Fruit fly (Drosophila melanogaster): ENCODE data around the gene Ama.
A peak's percentile ranks its signal among the peaks of the same experiment; 100 is the strongest.

Gene Ama

dm6 chr3R:6791189-6791886, 28.9 kb downstream of the Ama start, which contains the start of gene Dfd (continued):
- peak; percentile 59 for TF ChIP-seq CG4424 (GFP tag; optimal IDR thresholded peaks at IDR 0.05)
- TF ChIP-seq ab (GFP tag; optimal IDR thresholded peaks at IDR 0.05): no peak
- no peak for TF ChIP-seq CG6272 (GFP tag; IDR thresholded peaks at IDR 0.05)
- TF ChIP-seq ham (GFP tag; IDR thresholded peaks at IDR 0.05): no peak
- TF ChIP-seq Rx (GFP tag; IDR thresholded peaks at IDR 0.05): no peak
- peak; percentile 13 for TF ChIP-seq CG2875 (GFP tag; optimal IDR thresholded peaks at IDR 0.05)
- no peak for TF ChIP-seq vfl (GFP tag; optimal IDR thresholded peaks at IDR 0.05)
- peak; percentile 52 for TF ChIP-seq CG2712 (tag; optimal IDR thresholded peaks at IDR 0.05)
- peak; percentile 62 for TF ChIP-seq az2 (GFP tag; optimal IDR thresholded peaks at IDR 0.05)
- TF ChIP-seq CG13296 (GFP tag; optimal IDR thresholded peaks at IDR 0.05): peak; percentile 18
- peak; percentile 32 for TF ChIP-seq HmgD (GFP tag; optimal IDR thresholded peaks at IDR 0.05)
- TF ChIP-seq CG32532 (GFP tag; IDR thresholded peaks at IDR 0.05): peak; percentile 51
- TF ChIP-seq CG10462 (GFP tag; optimal IDR thresholded peaks at IDR 0.05): peak; percentile 21
- TF ChIP-seq CG11696 (GFP tag; IDR thresholded peaks at IDR 0.05): 0 out of 2 replicates have a peak, but pooled peaks have one; percentile 59
- no peak for TF ChIP-seq CG10274 (GFP tag; optimal IDR thresholded peaks at IDR 0.05)
- peak; percentile 42 for TF ChIP-seq kni (GFP tag; optimal IDR thresholded peaks at IDR 0.05)
- TF ChIP-seq CG2199 (GFP tag; IDR thresholded peaks at IDR 0.05): no peak
- TF ChIP-seq gt (GFP tag; IDR thresholded peaks at IDR 0.05): no peak
- TF ChIP-seq CG34224 (GFP tag; IDR thresholded peaks at IDR 0.05; ENCODE audit: partially characterized antibody): no peak
- TF ChIP-seq CG3163 (GFP tag; optimal IDR thresholded peaks at IDR 0.05): no peak
- peak; percentile 24 for TF ChIP-seq CG16815 (GFP tag; optimal IDR thresholded peaks at IDR 0.05)
- peak; percentile 66 for TF ChIP-seq Adf1 (GFP tag; IDR thresholded peaks at IDR 0.05)
- no peak for TF ChIP-seq Camta (GFP tag; optimal IDR thresholded peaks at IDR 0.05)
- peak; percentile 50; the same call in 1 of the 2 replicates for TF ChIP-seq CG6689 (GFP tag; IDR thresholded peaks at IDR 0.05)
- TF ChIP-seq psq (GFP tag; optimal IDR thresholded peaks at IDR 0.05): no peak
- no peak for TF ChIP-seq YL-1 (GFP tag; optimal IDR thresholded peaks at IDR 0.05)
- no peak for TF ChIP-seq Spps (tag; optimal IDR thresholded peaks at IDR 0.05)
- TF ChIP-seq CG34422 (GFP tag; IDR thresholded peaks at IDR 0.05): peak; percentile 48; the same call in 1 of the 3 replicates
- TF ChIP-seq Usf (GFP tag; optimal IDR thresholded peaks at IDR 0.05): peak; percentile 16
- no peak for TF ChIP-seq CG30020 (tag; optimal IDR thresholded peaks at IDR 0.05)
- no peak for TF ChIP-seq CG12942 (GFP tag; optimal IDR thresholded peaks at IDR 0.05)
- 0 out of 4 replicates have a peak, but pooled peaks have one; percentile 67 for TF ChIP-seq chinmo (GFP tag; IDR thresholded peaks at IDR 0.05; ENCODE audit: partially characterized antibody)
- TF ChIP-seq CG9797 (GFP tag; optimal IDR thresholded peaks at IDR 0.05): no peak
- peak; percentile 50 for TF ChIP-seq CG1602 (GFP tag; optimal IDR thresholded peaks at IDR 0.05)
- TF ChIP-seq lov (optimal IDR thresholded peaks at IDR 0.05): no peak
- TF ChIP-seq lov (GFP tag; IDR thresholded peaks at IDR 0.05): peak; percentile 61; the same call in 1 of the 3 replicates
- TF ChIP-seq ranshi (GFP tag; IDR thresholded peaks at IDR 0.05): peak; percentile 46; the same call in 1 of the 2 replicates
- no peak for TF ChIP-seq CG14965 (GFP tag; optimal IDR thresholded peaks at IDR 0.05; ENCODE audit: borderline replicate concordance)
- TF ChIP-seq Oli (tag; optimal IDR thresholded peaks at IDR 0.05): peak; percentile 33
- TF ChIP-seq eve (GFP tag; optimal IDR thresholded peaks at IDR 0.05): peak in 1 of 2 experiments; percentile 58
- TF ChIP-seq bbx (GFP tag; IDR thresholded peaks at IDR 0.05; ENCODE audit: partially characterized antibody): no peak
- TF ChIP-seq ems (GFP tag; optimal IDR thresholded peaks at IDR 0.05): no peak
- TF ChIP-seq mam (GFP tag; optimal IDR thresholded peaks at IDR 0.05): no peak
- no peak for TF ChIP-seq CG5245 (GFP tag; optimal IDR thresholded peaks at IDR 0.05)
- no peak for TF ChIP-seq h (optimal IDR thresholded peaks at IDR 0.05)
- TF ChIP-seq esg (GFP tag; conservative IDR thresholded peaks at IDR 0.05): no peak; the same call in 1 of the 2 replicates
- TF ChIP-seq CG9727 (GFP tag; optimal IDR thresholded peaks at IDR 0.05): peak; percentile 69
- TF ChIP-seq CG9437 (GFP tag; optimal IDR thresholded peaks at IDR 0.05): peak; percentile 32
- TF ChIP-seq slbo (GFP tag; IDR thresholded peaks at IDR 0.05): peak; percentile 69
- peak; percentile 99 for TF ChIP-seq run (tag; optimal IDR thresholded peaks at IDR 0.05)
- TF ChIP-seq CG12071 (GFP tag; optimal IDR thresholded peaks at IDR 0.05): no peak

Measured in whole organism, embryonic.